Worm (Caenorhabditis elegans): ENCODE results near the gene Y37E11B.7.

DNA sequence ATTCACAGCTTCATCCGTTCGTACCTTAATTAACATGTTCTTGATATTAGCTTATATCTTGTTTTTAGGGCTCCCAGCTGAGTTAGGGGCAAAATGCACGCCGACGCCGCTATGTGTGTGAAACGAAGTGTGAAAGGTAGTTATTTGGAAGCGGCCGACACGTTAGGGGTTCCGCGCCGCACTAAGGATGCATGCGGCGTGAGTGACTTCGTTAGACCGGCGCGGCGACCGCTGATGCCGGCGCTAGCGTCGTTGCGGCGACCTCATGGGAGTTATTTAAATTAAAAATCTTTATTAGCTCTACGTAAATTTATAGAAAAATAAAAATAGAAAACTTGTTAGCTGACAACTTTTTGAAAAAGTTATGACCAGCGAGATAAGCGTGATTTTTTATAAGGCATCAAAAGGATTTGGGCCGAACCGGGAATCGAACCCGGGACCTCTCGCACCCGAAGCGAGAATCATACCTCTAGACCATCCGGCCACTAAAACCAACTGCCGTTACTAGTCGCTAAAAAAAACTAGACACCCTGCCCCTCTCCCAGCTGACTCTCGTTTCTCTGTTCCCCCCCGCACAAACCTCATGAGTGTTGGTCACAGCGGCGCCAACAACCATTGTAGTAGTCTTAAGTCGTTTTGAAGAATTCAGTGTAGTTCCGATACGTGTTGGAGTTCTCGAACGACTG is 48.0 kb downstream of the Y37E11B.7 start:
- TF ChIP-seq blmp-1 (tag; optimal IDR thresholded peaks at IDR 0.05) (no peak), pha-4 (tag; optimal IDR thresholded peaks at IDR 0.05) (no peak), mab-5 (tag; optimal IDR thresholded peaks at IDR 0.05) (no peak), snpc-4 (tag; optimal IDR thresholded peaks at IDR 0.05) (no peak), nhr-12 (tag; optimal IDR thresholded peaks at IDR 0.05) (no peak), ces-1 (GFP tag; optimal IDR thresholded peaks at IDR 0.05) (no peak), nhr-28 (tag; optimal IDR thresholded peaks at IDR 0.05) (no peak), unc-62 (GFP tag; optimal IDR thresholded peaks at IDR 0.05) (no peak), ham-2 (GFP tag; optimal IDR thresholded peaks at IDR 0.05) (no peak), nhr-2 (tag; optimal IDR thresholded peaks at IDR 0.05) (no peak), lin-32 (GFP tag; optimal IDR thresholded peaks at IDR 0.05) (peak; percentile 8), unc-39 (tag; optimal IDR thresholded peaks at IDR 0.05) (no peak), mls-2 (tag; optimal IDR thresholded peaks at IDR 0.05) (peak; percentile 73), elt-3 (tag; optimal IDR thresholded peaks at IDR 0.05) (no peak)
